Fruit fly (Drosophila melanogaster): Measurements from ENCODE around the gene CG17803.

CG17803 gene

DNA sequence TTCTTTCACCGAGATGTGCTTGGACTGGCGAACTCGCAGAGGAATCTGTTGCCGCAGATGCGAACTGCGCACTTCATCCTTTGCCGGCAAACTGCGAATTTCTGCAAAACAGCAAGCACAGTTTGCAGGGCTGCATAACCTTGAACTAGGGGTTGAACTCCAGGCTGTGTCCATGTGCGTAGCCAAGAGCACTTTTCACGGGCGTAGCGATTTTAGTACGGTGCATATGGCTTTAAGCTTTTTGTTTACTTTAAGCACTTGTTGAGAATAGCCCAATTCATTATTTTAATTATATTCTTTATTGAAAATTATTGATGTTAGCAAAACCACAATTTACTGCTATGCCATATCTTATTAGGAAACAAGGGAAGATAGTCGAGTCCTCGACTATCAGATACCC is at the start of gene CG17803:
CG17803 (minus strand) TSS at position 249 of the 400 bp plus-strand sequence.
- TF ChIP-seq noc (tag; optimal IDR thresholded peaks at IDR 0.05): no peak

DNA sequence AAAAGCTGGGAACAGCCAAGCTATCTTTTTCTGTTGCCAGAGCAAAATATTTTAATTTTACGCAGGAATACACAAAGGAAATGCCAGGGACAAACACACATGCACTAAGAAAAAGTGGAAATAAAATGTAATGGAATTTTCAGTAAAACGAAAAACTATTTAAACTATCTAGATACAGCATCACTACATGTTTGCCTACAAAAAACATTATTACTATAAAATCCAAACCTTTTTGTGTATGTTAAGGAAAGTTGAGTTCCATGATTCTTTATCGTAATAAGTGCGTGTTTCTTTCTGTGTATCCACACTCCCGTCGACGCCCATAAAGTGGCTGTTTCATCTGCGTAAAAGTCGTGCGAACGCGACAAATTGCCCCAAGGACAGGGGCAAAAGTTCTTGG is 47.9 kb upstream of the CG17803 start:
- no peak for TF ChIP-seq noc (tag; optimal IDR thresholded peaks at IDR 0.05)

DNA sequence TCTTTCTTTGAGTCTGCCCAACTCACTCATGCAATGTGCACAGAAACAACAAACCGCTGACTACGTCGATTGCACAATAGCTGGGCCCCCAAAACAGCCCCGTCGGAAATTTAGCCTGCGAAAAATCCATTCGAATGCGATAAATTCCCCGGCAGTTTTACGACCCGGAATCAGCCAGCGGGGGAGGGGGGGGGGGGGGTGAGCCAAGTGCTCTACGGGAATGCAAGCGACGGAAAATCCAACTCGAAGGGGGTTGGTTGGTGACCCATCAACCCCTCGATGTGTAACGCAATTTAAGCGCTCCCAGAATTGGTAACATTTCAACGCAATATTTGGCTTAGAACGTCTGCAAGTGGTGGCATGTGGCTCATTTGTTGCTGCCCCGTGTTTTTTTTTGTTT is 45.7 kb upstream of the CG17803 start:
- TF ChIP-seq noc (tag; optimal IDR thresholded peaks at IDR 0.05): no peak

DNA sequence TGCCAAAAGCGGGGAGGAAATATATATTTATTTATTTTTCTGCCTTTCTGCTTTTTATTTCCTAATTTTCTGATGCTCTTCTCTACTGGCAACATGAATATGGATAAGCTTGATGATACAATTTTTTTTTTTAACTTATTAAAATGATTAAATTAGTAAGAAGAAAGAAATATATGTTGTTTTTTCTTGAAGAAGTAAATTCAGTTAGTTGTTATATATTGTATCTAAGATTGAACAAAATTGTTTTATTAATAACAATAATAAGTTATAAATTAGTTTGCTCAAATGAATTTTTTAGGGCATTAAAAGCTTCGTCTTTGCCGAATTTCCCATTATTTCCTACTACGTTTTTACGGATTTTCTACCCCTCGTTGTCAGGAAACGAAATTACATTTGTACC is 29.2 kb upstream of the CG17803 start:
- no peak for TF ChIP-seq noc (tag; optimal IDR thresholded peaks at IDR 0.05)

DNA sequence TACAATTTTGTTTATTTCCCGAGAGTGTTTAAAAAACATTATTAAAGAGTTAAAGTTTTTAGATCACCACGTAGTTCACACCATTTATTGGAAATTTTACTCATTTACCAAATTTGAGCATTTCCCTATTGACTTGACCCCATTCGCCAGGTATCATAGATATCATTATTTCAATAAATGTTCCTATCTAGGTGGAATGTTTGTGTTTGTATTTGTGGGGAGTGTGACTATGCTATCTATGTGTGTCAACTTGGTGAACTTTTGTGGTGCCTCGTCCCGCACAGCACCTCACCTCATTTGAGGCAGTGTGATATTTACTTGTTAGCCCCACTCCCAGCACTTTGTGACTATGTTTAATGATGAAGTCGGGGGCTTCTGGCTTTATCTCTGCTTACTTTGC is 27.3 kb upstream of the CG17803 start:
- no peak for TF ChIP-seq noc (tag; optimal IDR thresholded peaks at IDR 0.05)

DNA sequence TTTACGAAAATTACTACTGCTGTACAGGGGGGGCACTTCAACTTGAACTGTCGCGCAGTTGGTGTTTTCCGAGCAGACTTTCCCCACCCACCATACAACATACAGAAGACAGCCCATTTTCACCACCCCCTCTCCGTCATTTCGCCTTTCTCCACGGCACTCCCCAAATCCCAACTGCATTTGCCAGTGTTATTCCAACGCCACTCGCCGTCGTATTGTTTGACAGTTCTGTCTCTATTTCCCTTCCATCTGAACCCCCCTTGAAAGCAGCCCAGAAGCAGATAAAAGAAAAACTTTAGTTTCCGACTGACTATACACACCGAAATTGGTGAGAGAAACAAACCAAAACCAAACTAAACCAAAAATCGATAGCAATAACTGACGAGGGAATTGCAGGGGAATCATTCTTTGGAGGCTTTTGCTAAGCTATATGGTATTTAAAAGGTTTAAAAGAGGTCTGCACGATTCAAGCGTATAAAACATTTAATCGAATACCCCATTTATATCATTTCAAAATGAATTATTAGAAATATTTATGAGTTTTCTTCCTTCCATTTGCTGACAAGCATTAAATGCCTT is 25.8 kb upstream of the CG17803 start:
- no peak for TF ChIP-seq noc (tag; optimal IDR thresholded peaks at IDR 0.05)

DNA sequence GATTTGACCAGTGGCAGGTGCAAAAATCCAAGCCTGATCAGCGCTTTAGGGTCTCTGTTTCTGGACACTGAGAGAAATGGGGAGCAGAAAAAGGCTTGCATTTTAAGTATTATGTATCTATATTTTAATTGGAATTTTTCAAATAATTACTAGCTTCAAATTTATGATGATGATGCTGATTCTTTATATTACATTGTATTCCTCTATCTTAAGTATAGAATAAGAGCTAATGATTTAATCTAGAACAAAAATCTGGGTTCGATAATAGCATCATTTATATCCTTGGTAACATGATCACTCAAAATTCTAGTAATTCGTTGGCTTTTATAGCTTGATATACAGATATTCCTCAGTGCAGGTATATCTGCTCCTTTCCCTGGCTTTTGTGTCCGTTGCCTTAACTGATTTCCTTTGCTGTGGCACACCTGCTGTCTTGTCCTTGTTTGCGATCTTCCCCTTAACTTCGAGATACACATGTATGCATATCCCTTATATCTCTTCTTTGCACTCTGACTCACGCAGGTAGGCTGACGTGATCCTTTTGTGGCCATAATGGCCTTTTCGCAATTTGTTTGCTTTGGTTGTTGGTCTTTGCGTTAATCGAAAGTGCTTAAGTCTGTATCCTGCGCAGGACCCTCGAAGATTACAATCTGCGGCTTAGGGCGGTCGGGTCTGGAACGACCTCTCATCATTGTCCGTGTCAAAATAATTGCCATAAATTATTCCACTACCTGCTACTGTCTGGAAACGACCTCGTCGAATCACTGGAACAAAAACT is 24.7 kb upstream of the CG17803 start:
- no peak for TF ChIP-seq noc (tag; optimal IDR thresholded peaks at IDR 0.05)

DNA sequence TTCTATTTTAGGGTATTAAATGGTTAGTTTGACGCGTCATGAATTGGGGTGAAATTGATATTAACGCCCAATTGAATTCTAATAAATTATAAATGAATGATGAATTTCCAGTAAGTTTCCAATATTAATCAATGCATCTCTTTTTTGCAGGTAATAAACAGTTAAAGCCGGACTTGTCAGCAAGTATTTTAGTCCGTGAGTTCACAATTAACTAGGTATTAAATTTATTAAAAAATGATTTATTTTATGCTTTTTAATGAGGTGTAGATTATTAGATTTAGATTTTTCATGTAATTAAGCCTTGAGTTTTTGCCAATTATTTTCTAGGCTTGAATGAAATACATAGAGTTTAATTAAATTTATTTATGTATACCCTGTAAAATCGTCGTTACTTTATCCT is 20.4 kb upstream of the CG17803 start:
- no peak for TF ChIP-seq noc (tag; optimal IDR thresholded peaks at IDR 0.05)

DNA sequence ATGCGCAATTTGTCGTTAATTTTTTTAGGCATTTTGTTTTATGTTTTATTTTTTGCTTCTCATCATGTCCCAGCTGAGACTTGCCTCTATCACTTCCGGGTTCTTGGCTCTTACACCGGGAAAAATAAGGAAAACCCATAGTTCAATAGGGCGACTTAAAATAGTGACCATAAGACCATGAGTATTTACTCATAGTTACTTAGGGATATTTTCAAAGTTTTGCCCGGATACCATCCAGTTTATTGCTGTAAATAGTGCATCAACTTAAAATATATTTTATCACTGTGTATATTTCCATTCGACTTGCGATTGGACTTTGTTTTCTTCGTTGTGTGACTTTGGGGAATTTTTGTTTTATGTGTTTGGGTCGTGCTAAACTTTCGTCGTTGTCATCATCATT is 17.5 kb upstream of the CG17803 start:
- no peak for TF ChIP-seq noc (tag; optimal IDR thresholded peaks at IDR 0.05)

DNA sequence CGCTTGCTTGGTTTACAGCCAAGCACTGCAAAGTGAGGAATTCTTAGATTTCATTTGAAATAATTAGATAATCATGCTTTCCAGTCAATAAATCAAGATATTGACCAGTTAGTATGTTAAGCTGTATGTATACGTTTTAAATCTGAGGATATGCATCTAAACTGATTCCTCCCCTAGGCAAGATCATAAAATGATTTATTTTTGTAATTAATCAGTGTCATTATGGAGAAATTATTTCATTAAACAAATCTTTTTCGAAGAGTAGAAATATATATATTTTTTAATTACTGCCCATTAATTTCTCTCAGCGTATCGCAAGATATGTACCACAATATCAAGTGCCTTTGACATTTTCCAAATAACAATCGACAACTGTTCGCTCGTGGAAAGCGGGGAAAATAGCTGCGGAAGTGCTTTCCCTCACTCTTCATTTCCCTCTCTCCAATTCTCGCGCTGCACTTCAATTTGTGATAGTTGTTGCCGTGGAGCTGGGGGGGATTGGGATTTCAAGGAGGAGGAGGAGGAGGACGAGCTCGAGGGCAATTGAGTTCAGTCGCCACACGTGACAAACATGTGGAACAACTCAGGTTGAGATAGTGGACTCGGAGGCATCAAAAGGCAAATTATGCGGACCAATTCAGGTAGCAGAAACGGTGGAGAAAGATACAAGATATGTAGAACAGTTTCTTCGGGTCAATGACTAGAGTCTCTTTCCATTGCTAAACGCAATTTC is 13.0 kb upstream of the CG17803 start:
- no peak for TF ChIP-seq noc (tag; optimal IDR thresholded peaks at IDR 0.05)

DNA sequence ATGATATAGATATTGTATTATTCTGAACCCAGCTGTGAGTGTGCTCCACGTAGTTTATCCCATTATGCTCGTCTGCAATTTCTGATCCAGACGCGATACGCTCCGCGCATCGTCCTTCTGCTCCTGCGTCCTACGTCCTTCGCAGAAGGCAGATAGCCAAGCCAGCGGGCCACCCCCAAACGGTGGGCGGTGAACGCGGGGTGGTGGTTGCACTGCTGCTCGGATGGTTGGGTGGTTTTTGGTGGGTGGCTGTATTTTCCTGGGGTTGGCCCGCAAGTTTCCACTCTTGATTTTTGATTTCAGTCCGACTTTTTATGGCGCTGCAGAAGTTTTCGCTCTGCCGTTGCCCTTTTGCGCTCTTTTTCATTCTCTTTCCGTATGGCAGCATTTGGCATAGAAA is 11.2 kb upstream of the CG17803 start:
- no peak for TF ChIP-seq noc (tag; optimal IDR thresholded peaks at IDR 0.05)

DNA sequence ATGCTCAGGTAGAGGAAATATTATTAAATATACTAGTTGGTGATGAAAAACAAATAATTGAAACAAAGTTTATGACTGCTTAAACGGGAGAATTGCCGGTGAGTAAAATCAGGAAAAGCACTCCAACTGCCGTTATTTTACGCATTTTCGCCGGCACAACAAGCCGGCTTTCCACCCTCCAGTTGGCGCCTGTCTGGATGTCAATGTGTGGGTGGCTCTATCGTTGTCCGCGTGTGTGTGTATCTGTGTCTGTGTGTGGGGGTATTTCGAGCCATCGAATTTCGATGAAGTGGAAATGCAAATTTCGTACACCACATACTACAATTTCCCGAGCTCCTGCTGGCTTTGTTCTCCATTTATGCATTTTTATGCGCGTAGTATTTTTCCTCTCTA is 10.4 kb upstream of the CG17803 start:
- no peak for TF ChIP-seq noc (tag; optimal IDR thresholded peaks at IDR 0.05)

DNA sequence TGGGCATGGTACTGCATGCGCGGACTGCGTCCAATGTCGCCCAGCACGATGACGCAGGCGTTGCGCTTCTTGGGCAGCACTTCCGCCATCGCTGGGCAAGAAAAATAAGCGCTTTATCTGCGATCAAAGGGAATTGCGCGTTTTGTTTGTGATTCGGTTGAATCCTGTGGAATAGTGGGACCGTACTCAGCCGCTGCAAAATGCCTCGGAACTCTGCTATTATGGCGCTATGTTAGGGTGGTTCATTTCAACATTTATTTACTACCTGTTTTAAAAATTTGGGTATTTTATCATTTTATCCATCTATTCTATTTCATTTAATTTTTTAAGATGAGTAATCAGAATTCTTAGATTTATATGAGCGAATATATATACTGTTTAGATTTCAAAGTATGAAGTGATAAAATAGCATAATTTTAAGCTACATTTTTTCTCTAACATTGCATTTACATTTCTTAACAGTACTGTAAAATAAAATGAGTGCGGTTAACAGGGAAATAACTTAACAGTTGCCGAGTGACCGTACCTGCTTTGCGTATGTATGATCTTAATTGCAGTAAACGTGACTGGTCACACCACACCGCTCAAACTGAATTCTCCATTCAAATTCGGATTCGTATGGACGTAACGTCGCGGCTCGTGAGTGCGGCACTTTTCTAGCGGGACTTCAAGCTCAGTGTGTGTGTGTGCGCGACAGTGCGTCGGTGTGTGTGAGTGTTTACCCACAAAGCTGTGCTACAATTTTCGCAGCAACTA is 9.8 kb upstream of the CG17803 start, which contains the start of the genes Alg1 and tinc:
Alg1 (minus strand) TSS at position 184 of the 756 bp plus-strand sequence.
tinc (plus strand) TSS at position 591 of the 756 bp plus-strand sequence.
- peak; percentile 74 for TF ChIP-seq noc (tag; optimal IDR thresholded peaks at IDR 0.05)

DNA sequence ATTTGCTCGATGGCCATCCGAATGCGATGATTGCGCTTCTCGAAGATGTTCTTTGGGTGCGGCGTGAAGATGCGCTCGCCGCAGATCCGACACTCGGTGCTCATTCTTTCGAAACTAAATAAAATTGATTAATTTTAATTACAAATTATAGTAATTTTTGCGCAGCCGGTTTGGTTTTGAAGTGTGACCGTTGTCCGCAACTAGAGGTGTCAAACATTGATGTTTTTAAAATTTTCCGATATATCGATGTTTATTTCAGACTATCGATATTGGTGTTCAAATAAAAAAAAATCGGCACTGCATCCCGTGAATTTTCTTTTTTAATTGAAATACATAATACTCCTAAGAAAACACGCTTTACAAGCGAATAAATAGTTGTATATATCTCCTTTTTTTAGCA is 7.7 kb upstream of the CG17803 start, which contains the start of gene Odj:
Odj (minus strand) TSS at position 209 of the 400 bp plus-strand sequence.
- no peak for TF ChIP-seq noc (tag; optimal IDR thresholded peaks at IDR 0.05)

DNA sequence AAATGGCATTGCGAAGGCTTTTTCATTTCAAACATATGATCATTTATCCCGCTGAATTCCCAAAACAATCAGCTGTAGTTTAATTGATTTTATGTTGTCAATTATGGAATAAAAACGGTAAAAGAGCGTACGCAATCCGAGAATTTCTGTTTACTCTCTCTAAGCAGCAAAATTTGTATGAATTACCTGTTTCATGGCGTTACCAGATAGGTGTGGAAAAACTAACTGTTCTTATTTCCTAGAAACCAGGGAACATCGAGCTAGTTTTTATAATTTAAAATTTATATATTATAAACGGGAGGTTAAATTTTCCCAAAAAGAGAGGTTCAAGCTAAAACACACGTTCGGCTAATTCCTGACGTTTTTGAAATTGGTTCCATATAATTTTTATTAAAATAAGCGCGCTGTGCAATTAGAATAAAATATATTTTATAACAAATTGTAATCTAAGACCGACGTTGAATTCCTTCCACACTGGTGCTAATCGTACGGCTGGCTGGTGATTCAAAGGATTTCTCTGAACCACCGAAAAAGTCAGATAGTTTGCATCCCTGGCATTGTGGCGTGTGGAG is 5.8 kb upstream of the CG17803 start, which contains the start of gene CG17801:
CG17801 (minus strand) TSS at position 51 of the 572 bp plus-strand sequence.
- no peak for TF ChIP-seq noc (tag; optimal IDR thresholded peaks at IDR 0.05)

Data from whole organism, larva.